Worm (Caenorhabditis elegans) whole organism, L2 larva: ENCODE data around the gene let-805.
A peak's percentile ranks its signal among the peaks of the same experiment; 100 is the strongest.

Source experiments
- R02D3.7 ChIP-seq: fragments of 150-350 bp; optimal IDR thresholded peaks from 2 replicates; lab custom pipeline; 2014; ENCODE audit warnings: missing biosample characterization, missing genetic modification characterization
- aly-2 ChIP-seq: fragments of 150-350 bp; optimal IDR thresholded peaks from 2 replicates; lab custom pipeline; 2014; ENCODE audit warnings: missing biosample characterization, missing genetic modification characterization
- blmp-1 ChIP-seq: sonication (generic microtip); optimal IDR thresholded peaks from 2 replicates; lab custom pipeline; 2017; ENCODE audit warnings: missing genetic modification characterization, mild to moderate bottlenecking, missing compliant biosample characterization, antibody characterized with exemption, moderate library complexity; ENCODE audit not compliant: insufficient read depth
- ceh-82 ChIP-seq: fragments of 150-350 bp; optimal IDR thresholded peaks from 2 replicates; lab custom pipeline; 2014; ENCODE audit warnings: missing biosample characterization, missing genetic modification characterization
- egl-27 ChIP-seq: sonication (generic microtip); optimal IDR thresholded peaks from 3 replicates; lab custom pipeline; 2017; ENCODE audit warnings: missing biosample characterization, missing genetic modification reagents, missing genetic modification characterization
- elt-1 ChIP-seq: fragments of 150-350 bp; optimal IDR thresholded peaks from 2 replicates; lab custom pipeline; 2014; ENCODE audit warnings: missing biosample characterization, missing genetic modification characterization
- elt-3 ChIP-seq: sonication (generic microtip); optimal IDR thresholded peaks from 2 replicates; lab custom pipeline; 2017; ENCODE audit warnings: missing biosample characterization, missing genetic modification characterization
- fos-1 ChIP-seq: fragments of 150-350 bp; optimal IDR thresholded peaks from 2 replicates; lab custom pipeline; 2014; ENCODE audit warnings: missing biosample characterization, missing genetic modification characterization
- gmeb-1 ChIP-seq: fragments of 150-350 bp; optimal IDR thresholded peaks from 2 replicates; lab custom pipeline; 2014; ENCODE audit warnings: missing biosample characterization, missing genetic modification characterization
- lin-11 ChIP-seq: fragments of 150-350 bp; sonication (generic microtip); optimal IDR thresholded peaks from 2 replicates; lab custom pipeline; 2014; ENCODE audit warnings: missing biosample characterization, missing genetic modification characterization, inconsistent platforms, mixed read lengths
- lsy-2 ChIP-seq, 2 experiments: fragments of 150-350 bp in 1 of 2; sonication (generic microtip) in 1 of 2; optimal IDR thresholded peaks; 2 replicates each; lab custom pipeline; 2014 to 2017; ENCODE audit warnings: missing biosample characterization in 2 of 2, missing genetic modification characterization in 2 of 2
- mbf-1 ChIP-seq: sonication (generic microtip); optimal IDR thresholded peaks from 2 replicates; lab custom pipeline; 2017; ENCODE audit warnings: missing biosample characterization, missing genetic modification characterization
- nhr-12 ChIP-seq: fragments of 150-350 bp; optimal IDR thresholded peaks from 2 replicates; lab custom pipeline; 2014; ENCODE audit warnings: missing biosample characterization, missing genetic modification characterization
- nhr-129 ChIP-seq: fragments of 150-350 bp; optimal IDR thresholded peaks from 2 replicates; lab custom pipeline; 2014; ENCODE audit warnings: missing biosample characterization, missing genetic modification characterization
- nhr-23 ChIP-seq: fragments of 150-350 bp; optimal IDR thresholded peaks from 2 replicates; lab custom pipeline; 2014; ENCODE audit warnings: missing biosample characterization, missing genetic modification reagents, missing genetic modification characterization
- nhr-25 ChIP-seq: fragments of 150-350 bp; sonication (generic microtip); optimal IDR thresholded peaks from 3 replicates; lab custom pipeline; 2014; ENCODE audit warnings: missing biosample characterization, missing genetic modification characterization
- skn-1 ChIP-seq: sonication (generic microtip); optimal IDR thresholded peaks from 2 replicates; lab custom pipeline; 2017; ENCODE audit warnings: missing biosample characterization, missing genetic modification characterization
- unc-39 ChIP-seq: fragments of 150-350 bp; optimal IDR thresholded peaks from 2 replicates; lab custom pipeline; 2014; ENCODE audit warnings: missing biosample characterization, missing genetic modification characterization
- unc-55 ChIP-seq: fragments of 150-350 bp; sonication (generic microtip); optimal IDR thresholded peaks from 3 replicates; lab custom pipeline; 2014; ENCODE audit warnings: missing biosample characterization, missing genetic modification reagents, missing genetic modification characterization
- zag-1 ChIP-seq: fragments of 150-350 bp; optimal IDR thresholded peaks from 2 replicates; lab custom pipeline; 2014; ENCODE audit warnings: missing biosample characterization, missing genetic modification characterization
- ztf-1 ChIP-seq: fragments of 200-800 bp; sonication (Bioruptor generic); conservative IDR thresholded peaks from 2 replicates; pipeline ENCODE4 v1.3.6; 2022; ENCODE audit warnings: missing genetic modification characterization, missing compliant biosample characterization

Gene let-805

ce11 chrIII:2711527-2711926 lies 53.6 kb downstream of the let-805 start:
- TF ChIP-seq fos-1 (tag; lab: Kevin White, UChicago) (peak; percentile 48), skn-1 (tag; lab: Kevin White, UChicago) (no peak)
- TF ChIP-seq, all 48 proteins: peak for 1

- TF ChIP-seq nhr-23 (tag; lab: Kevin White, UChicago) (no peak), ceh-82 (no peak)
Observed at ce11 chrIII:2716514-2716913, 58.6 kb downstream of the let-805 start, which contains the start of gene tmem-132. Gene tmem-132, minus strand, starts transcription at chrIII:2716614.

DNA sequence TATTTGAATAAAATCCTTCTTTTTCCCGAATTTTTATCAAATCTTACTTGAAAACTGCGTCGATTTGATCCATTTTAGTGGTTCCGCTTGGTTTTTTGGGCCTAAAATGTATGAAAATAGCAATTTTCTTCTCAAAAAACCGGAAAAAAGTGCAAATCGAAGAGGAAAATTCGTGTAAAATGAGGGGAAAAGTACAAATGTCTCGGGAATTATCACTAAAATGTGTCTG lies 67.0 kb downstream of the let-805 start, which contains the start of gene Y71H2AM.11:
Gene Y71H2AM.11, minus strand, starts transcription at position 101 of the 229 bp plus-strand sequence.
- TF ChIP-seq ceh-82 (no peak), nhr-25 (tag; lab: Kevin White, UChicago) (no peak), ztf-1 (GFP tag; lab: Robert Waterston, UW) (no peak), nhr-23 (tag; lab: Kevin White, UChicago) (no peak), lin-11 (tag; lab: Kevin White, UChicago) (no peak), elt-3 (tag; lab: Kevin White, UChicago) (no peak), zag-1 (tag; lab: Kevin White, UChicago) (no peak), skn-1 (tag; lab: Kevin White, UChicago) (no peak), gmeb-1 (tag; lab: Kevin White, UChicago) (no peak), blmp-1 (tag; lab: Kevin White, UChicago) (no peak), nhr-12 (no peak), nhr-129 (tag; lab: Kevin White, UChicago) (no peak), aly-2 (tag; lab: Kevin White, UChicago) (no peak), egl-27 (tag; lab: Kevin White, UChicago) (no peak), R02D3.7 (tag; lab: Kevin White, UChicago) (no peak), unc-39 (no peak)

ce11 chrIII:2725221-2726203 lies 67.6 kb downstream of the let-805 start, which contains the start of gene cosa-1:
Gene cosa-1, plus strand, starts transcription at chrIII:2726116.
- TF ChIP-seq mbf-1 (tag; lab: Kevin White, UChicago) = no peak
- TF ChIP-seq elt-1 = no peak
- TF ChIP-seq unc-55 (GFP tag; lab: Kevin White, UChicago) = peak; percentile 2
- TF ChIP-seq lsy-2 (tag; optimal IDR thresholded peaks at IDR 0.05; lab: Kevin White, UChicago) = peak in 1 of 2 experiments; percentile 17
- TF ChIP-seq fos-1 (tag; lab: Kevin White, UChicago) = peak; percentile 8
